Worm (Caenorhabditis elegans) whole organism, L1 larva: ENCODE results near the gene C07D10.6.

Source experiments
- C16A3.4 ChIP-seq: fragments of 150-350 bp; optimal IDR thresholded peaks from 2 replicates; lab custom pipeline; 2014; ENCODE audit warnings: missing biosample characterization, missing genetic modification characterization
- C34B4.2 ChIP-seq: sonication (generic microtip); optimal IDR thresholded peaks from 2 replicates; lab custom pipeline; 2017; ENCODE audit warnings: mild to moderate bottlenecking, missing genetic modification characterization, missing compliant biosample characterization
- aha-1 ChIP-seq: fragments of 150-350 bp; optimal IDR thresholded peaks from 2 replicates; lab custom pipeline; 2014; ENCODE audit warnings: missing biosample characterization, missing genetic modification characterization
- alr-1 ChIP-seq: fragments of 200-800 bp; sonication (Bioruptor generic); optimal IDR thresholded peaks from 2 replicates; lab custom pipeline; 2018; ENCODE audit warnings: borderline replicate concordance, mild to moderate bottlenecking, missing genetic modification characterization, missing compliant biosample characterization
- aly-2 ChIP-seq: fragments of 150-350 bp; optimal IDR thresholded peaks from 2 replicates; lab custom pipeline; 2014; ENCODE audit warnings: missing biosample characterization, missing genetic modification characterization
- ama-1 ChIP-seq: fragments of 150-350 bp; optimal IDR thresholded peaks from 2 replicates; lab custom pipeline; 2014
- blmp-1 ChIP-seq: fragments of 150-350 bp; optimal IDR thresholded peaks from 2 replicates; lab custom pipeline; 2014; ENCODE audit warnings: missing biosample characterization, missing genetic modification characterization
- ceh-8 ChIP-seq: fragments of 200-800 bp; sonication (Bioruptor generic); optimal IDR thresholded peaks from 2 replicates; lab custom pipeline; 2018; ENCODE audit warnings: mild to moderate bottlenecking, missing genetic modification characterization, moderate library complexity, missing compliant biosample characterization
- ces-1 ChIP-seq: fragments of 150-350 bp; optimal IDR thresholded peaks from 2 replicates; lab custom pipeline; 2014; ENCODE audit warnings: missing biosample characterization, missing genetic modification reagents, missing genetic modification characterization
- dpl-1 ChIP-seq, 3 experiments: fragments of 150-350 bp in 2 of 3; sonication (generic microtip) in 1 of 3; optimal IDR thresholded peaks; 2 replicates each; lab custom pipeline; 2014 to 2017; ENCODE audit warnings: missing biosample characterization in 3 of 3, missing genetic modification characterization in 3 of 3, missing genetic modification reagents in 3 of 3
- dsc-1 ChIP-seq: sonication (generic microtip); optimal IDR thresholded peaks from 2 replicates; lab custom pipeline; 2016; ENCODE audit warnings: mild to moderate bottlenecking, missing genetic modification characterization, missing compliant biosample characterization
- elt-3 ChIP-seq, 6 experiments: fragments of 150-350 bp in 1 of 6; sonication (generic microtip); optimal IDR thresholded peaks; 2 replicates each; lab custom pipeline; 2017 to 2018; ENCODE audit warnings: missing biosample characterization in 6 of 6, missing genetic modification characterization in 6 of 6, inconsistent platforms in 1 of 6
- ets-5 ChIP-seq: fragments of 200-800 bp; sonication (Bioruptor generic); IDR thresholded peaks from 2 replicates; pipeline ENCODE4 v1.3.6; 2022; ENCODE audit warnings: missing genetic modification characterization, missing compliant biosample characterization
- fkh-4 ChIP-seq: sonication (generic microtip); optimal IDR thresholded peaks from 2 replicates; lab custom pipeline; 2016; ENCODE audit warnings: missing compliant biosample characterization, missing genetic modification characterization, borderline replicate concordance
- fos-1 ChIP-seq: fragments of 150-350 bp; optimal IDR thresholded peaks from 2 replicates; lab custom pipeline; 2014; ENCODE audit warnings: missing biosample characterization, missing genetic modification characterization
- grh-1 ChIP-seq: fragments of 200-800 bp; sonication (Bioruptor generic); IDR thresholded peaks from 2 replicates; pipeline ENCODE4 v1.3.6; 2022; ENCODE audit warnings: missing genetic modification reagents, missing genetic modification characterization, missing compliant biosample characterization
- hpl-2 ChIP-seq: fragments of 150-350 bp; optimal IDR thresholded peaks from 2 replicates; lab custom pipeline; 2014; ENCODE audit warnings: missing biosample characterization, missing genetic modification reagents, missing genetic modification characterization
- isw-1 ChIP-seq: fragments of 200-800 bp; sonication (Bioruptor generic); IDR thresholded peaks from 2 replicates; pipeline ENCODE4 v1.3.6; 2022; ENCODE audit warnings: missing genetic modification characterization, missing compliant biosample characterization
- jun-1 ChIP-seq: fragments of 150-350 bp; optimal IDR thresholded peaks from 2 replicates; lab custom pipeline; 2014; ENCODE audit warnings: missing biosample characterization, missing genetic modification reagents, missing genetic modification characterization
- lin-13 ChIP-seq: fragments of 150-350 bp; optimal IDR thresholded peaks from 2 replicates; lab custom pipeline; 2014; ENCODE audit warnings: missing biosample characterization, missing genetic modification reagents, missing genetic modification characterization
- lin-14 ChIP-seq: fragments of 200-800 bp; sonication (Bioruptor generic); optimal IDR thresholded peaks from 2 replicates; lab custom pipeline; 2018; ENCODE audit warnings: mild to moderate bottlenecking, missing genetic modification characterization, moderate library complexity, missing compliant biosample characterization
- lin-15B ChIP-seq: fragments of 150-350 bp; sonication (generic microtip); optimal IDR thresholded peaks from 3 replicates; lab custom pipeline; 2014; ENCODE audit warnings: missing biosample characterization, missing genetic modification characterization
- lin-35 ChIP-seq, 2 experiments: fragments of 150-350 bp; optimal IDR thresholded peaks; 2 replicates each; lab custom pipeline; 2014; ENCODE audit warnings: missing biosample characterization in 2 of 2, missing genetic modification characterization in 2 of 2, missing genetic modification reagents in 2 of 2
- lir-3 ChIP-seq: sonication (generic microtip); optimal IDR thresholded peaks from 2 replicates; lab custom pipeline; 2016; ENCODE audit warnings: mild to moderate bottlenecking, missing genetic modification characterization, moderate library complexity, missing compliant biosample characterization; ENCODE audit not compliant: poor library complexity
- lsy-2 ChIP-seq, 2 experiments: fragments of 150-350 bp; optimal IDR thresholded peaks; 2 replicates each; lab custom pipeline; 2014; ENCODE audit warnings: missing biosample characterization in 2 of 2, missing genetic modification characterization in 2 of 2
- mab-9 ChIP-seq: fragments of 200-800 bp; sonication (Bioruptor generic); IDR thresholded peaks from 2 replicates; pipeline ENCODE4 v1.3.6; 2022; ENCODE audit warnings: missing genetic modification reagents, missing genetic modification characterization, missing compliant biosample characterization
- mep-1 ChIP-seq: fragments of 150-350 bp; optimal IDR thresholded peaks from 2 replicates; lab custom pipeline; 2014; ENCODE audit warnings: missing biosample characterization, missing genetic modification characterization
- nhr-20 ChIP-seq: sonication (generic microtip); optimal IDR thresholded peaks from 2 replicates; lab custom pipeline; 2016; ENCODE audit warnings: mild to moderate bottlenecking, missing genetic modification characterization, missing compliant biosample characterization
- nhr-237 ChIP-seq: fragments of 150-350 bp; optimal IDR thresholded peaks from 2 replicates; lab custom pipeline; 2014; ENCODE audit warnings: missing biosample characterization, missing genetic modification characterization
- nhr-47 ChIP-seq: sonication (generic microtip); optimal IDR thresholded peaks from 2 replicates; lab custom pipeline; 2016; ENCODE audit warnings: mild to moderate bottlenecking, missing genetic modification characterization, moderate library complexity, missing compliant biosample characterization
- nhr-76 ChIP-seq: sonication (generic microtip); optimal IDR thresholded peaks from 2 replicates; lab custom pipeline; 2017; ENCODE audit warnings: missing biosample characterization, missing genetic modification characterization
- nhr-77 ChIP-seq: fragments of 150-350 bp; optimal IDR thresholded peaks from 2 replicates; lab custom pipeline; 2014; ENCODE audit warnings: missing biosample characterization, missing genetic modification characterization
- nhr-84 ChIP-seq: sonication (generic microtip); optimal IDR thresholded peaks from 2 replicates; lab custom pipeline; 2017; ENCODE audit warnings: missing biosample characterization, missing genetic modification characterization
- nhr-85 ChIP-seq: sonication (generic microtip); peaks from one replicate; lab custom pipeline; 2016; ENCODE audit warnings: missing genetic modification characterization, inconsistent platforms, missing compliant biosample characterization
- nhr-90 ChIP-seq: sonication (generic microtip); optimal IDR thresholded peaks from 2 replicates; lab custom pipeline; 2016; ENCODE audit warnings: mild to moderate bottlenecking, missing genetic modification characterization, missing compliant biosample characterization; ENCODE audit not compliant: poor library complexity
- rnt-1 ChIP-seq: sonication (generic microtip); optimal IDR thresholded peaks from 2 replicates; lab custom pipeline; 2016; ENCODE audit warnings: mild to moderate bottlenecking, missing genetic modification characterization, moderate library complexity, missing compliant biosample characterization
- skn-1 ChIP-seq: fragments of 150-350 bp; optimal IDR thresholded peaks from 2 replicates; lab custom pipeline; 2014; ENCODE audit warnings: missing biosample characterization, missing genetic modification characterization
- snpc-4 ChIP-seq: fragments of 150-350 bp; optimal IDR thresholded peaks from 2 replicates; lab custom pipeline; 2014; ENCODE audit warnings: missing biosample characterization, missing genetic modification characterization
- snu-23 ChIP-seq: sonication (generic microtip); optimal IDR thresholded peaks from 2 replicates; lab custom pipeline; 2016; ENCODE audit warnings: missing genetic modification characterization, missing compliant biosample characterization
- sox-4 ChIP-seq: sonication (generic microtip); optimal IDR thresholded peaks from 2 replicates; lab custom pipeline; 2016; ENCODE audit warnings: missing genetic modification characterization, missing compliant biosample characterization
- swsn-7 ChIP-seq: sonication (generic microtip); optimal IDR thresholded peaks from 2 replicates; lab custom pipeline; 2016; ENCODE audit warnings: missing genetic modification characterization, missing compliant biosample characterization
- tbx-2 ChIP-seq: sonication (generic microtip); optimal IDR thresholded peaks from 2 replicates; lab custom pipeline; 2016; ENCODE audit warnings: missing genetic modification characterization, missing compliant biosample characterization
- unc-130 ChIP-seq: fragments of 150-350 bp; optimal IDR thresholded peaks from 2 replicates; lab custom pipeline; 2017; ENCODE audit warnings: missing biosample characterization, missing genetic modification characterization, inconsistent platforms
- xbp-1 ChIP-seq: sonication (generic microtip); optimal IDR thresholded peaks from 2 replicates; lab custom pipeline; 2016; ENCODE audit warnings: missing genetic modification characterization, missing compliant biosample characterization
- zag-1 ChIP-seq: fragments of 150-350 bp; optimal IDR thresholded peaks from 2 replicates; lab custom pipeline; 2014; ENCODE audit warnings: missing biosample characterization, missing genetic modification characterization
- zip-4 ChIP-seq: fragments of 200-800 bp; sonication (Bioruptor generic); optimal IDR thresholded peaks from 2 replicates; lab custom pipeline; 2018; ENCODE audit warnings: mild to moderate bottlenecking, missing genetic modification characterization, moderate library complexity, missing compliant biosample characterization
- ztf-11 ChIP-seq, 2 experiments: sonication (generic microtip); optimal IDR thresholded peaks; 2 replicates each; lab custom pipeline; 2016 to 2017; ENCODE audit warnings: missing genetic modification characterization in 2 of 2, missing biosample characterization in 1 of 2, missing compliant biosample characterization in 1 of 2

C07D10.6 gene

ce11 chrII:7379021-7379420, at the start of gene C07D10.6:
Gene C07D10.6 (plus strand): TSS chrII:7379321.
- no peak for TF ChIP-seq ces-1 (GFP tag; lab: Kevin White, UChicago)
- TF ChIP-seq nhr-76 (tag; lab: Kevin White, UChicago) = no peak
- TF ChIP-seq unc-130 (tag; lab: Kevin White, UChicago) = no peak
- TF ChIP-seq lin-15B (tag; lab: Kevin White, UChicago) = no peak
- no peak for TF ChIP-seq ama-1 (lab: Kevin White, UChicago)
- no peak for TF ChIP-seq swsn-7 (tag; lab: Kevin White, UChicago)
- no peak for TF ChIP-seq isw-1 (GFP tag; lab: Robert Waterston, UW)
- TF ChIP-seq snpc-4 (tag; lab: Kevin White, UChicago) = no peak
- no peak for TF ChIP-seq sox-4 (tag; lab: Kevin White, UChicago)
- TF ChIP-seq mep-1 (tag; lab: Kevin White, UChicago) = no peak
- TF ChIP-seq nhr-84 (tag; lab: Kevin White, UChicago) = no peak
- no peak for TF ChIP-seq ztf-11 (tag; optimal IDR thresholded peaks at IDR 0.05; lab: Kevin White, UChicago)

ce11 chrII:7331224-7331623, 47.9 kb upstream of the C07D10.6 start, which contains the start of gene npax-1:
Gene npax-1 (minus strand): TSS chrII:7331324.
- TF ChIP-seq snpc-4 (tag; lab: Kevin White, UChicago) = no peak

ce11 chrII:7337469-7337893, 41.6 kb upstream of the C07D10.6 start:
- no peak for TF ChIP-seq aha-1 (tag; lab: Kevin White, UChicago)
- TF ChIP-seq elt-3 (tag; optimal IDR thresholded peaks at IDR 0.05; lab: Kevin White, UChicago) = peak in 5 of 6 experiments; percentile 15 to 95 (median 48)
- TF ChIP-seq isw-1 (GFP tag; lab: Robert Waterston, UW) = 0 out of 2 replicates have a peak, but pooled peaks have one; percentile 7
- TF ChIP-seq hpl-2 = no peak
- TF ChIP-seq xbp-1 = peak; percentile 74
- no peak for TF ChIP-seq alr-1 (tag; lab: Kevin White, UChicago)
- peak; percentile 31 to 80 for TF ChIP-seq lin-35 (GFP tag; optimal IDR thresholded peaks at IDR 0.05; lab: Kevin White, UChicago)
- peak; percentile 97 for TF ChIP-seq dsc-1
- TF ChIP-seq nhr-90 (tag; lab: Kevin White, UChicago) = peak; percentile 89
- peak; percentile 83 for TF ChIP-seq snu-23 (GFP tag; lab: Kevin White, UChicago)
- TF ChIP-seq nhr-237 (tag; lab: Kevin White, UChicago) = peak; percentile 45
- TF ChIP-seq nhr-20 (tag; lab: Kevin White, UChicago) = peak; percentile 95
- TF ChIP-seq skn-1 (tag; lab: Kevin White, UChicago) = no peak
- TF ChIP-seq blmp-1 (tag; lab: Kevin White, UChicago) = peak; percentile 81
- peak; percentile 27 for TF ChIP-seq nhr-77 (tag; lab: Kevin White, UChicago)
- peak; percentile 57 for TF ChIP-seq jun-1 (tag; lab: Kevin White, UChicago)
- TF ChIP-seq nhr-47 = peak; percentile 82
- TF ChIP-seq lsy-2 (tag; optimal IDR thresholded peaks at IDR 0.05; lab: Kevin White, UChicago) = peak; percentile 46 to 78
- TF ChIP-seq rnt-1 = peak; percentile 30
- TF ChIP-seq C34B4.2 (tag; lab: Kevin White, UChicago) = no peak
- peak; percentile 21 for TF ChIP-seq ceh-8 (GFP tag; lab: Kevin White, UChicago)
- TF ChIP-seq nhr-85 (tag; lab: Kevin White, UChicago) = peak; percentile 99
- peak; percentile 36 for TF ChIP-seq sox-4 (tag; lab: Kevin White, UChicago)
- TF ChIP-seq aly-2 (tag; lab: Kevin White, UChicago) = no peak
- peak; percentile 24 for TF ChIP-seq lir-3
- peak; percentile 24 for TF ChIP-seq zip-4 (GFP tag; lab: Kevin White, UChicago)
- TF ChIP-seq ets-5 (GFP tag; lab: Robert Waterston, UW) = no peak
- TF ChIP-seq fkh-4 (tag; lab: Kevin White, UChicago) = peak; percentile 47
- TF ChIP-seq fos-1 = peak; percentile 15
- TF ChIP-seq unc-130 (tag; lab: Kevin White, UChicago) = peak; percentile 84
- peak; percentile 57 for TF ChIP-seq C16A3.4 (tag; lab: Kevin White, UChicago)
- no peak for TF ChIP-seq zag-1 (tag; lab: Kevin White, UChicago)
- peak; percentile 48 for TF ChIP-seq lin-13
- TF ChIP-seq tbx-2 = peak; percentile 78
- TF ChIP-seq mab-9 (GFP tag; lab: Robert Waterston, UW) = 0 out of 2 replicates have a peak, but pooled peaks have one; percentile 55
- TF ChIP-seq lin-14 (GFP tag; lab: Kevin White, UChicago) = peak; percentile 95
- TF ChIP-seq ztf-11 (tag; optimal IDR thresholded peaks at IDR 0.05; lab: Kevin White, UChicago) = no peak
- peak in 2 of 3 experiments; percentile 10 to 31 for TF ChIP-seq dpl-1 (GFP tag; optimal IDR thresholded peaks at IDR 0.05; lab: Kevin White, UChicago)
- no peak for TF ChIP-seq snpc-4 (tag; lab: Kevin White, UChicago)
- TF ChIP-seq grh-1 (GFP tag; lab: Robert Waterston, UW) = peak; percentile 72
